Worm (Caenorhabditis elegans) whole organism, L1 larva: ENCODE results near the gene F58H7.5.

Source experiments
- C04F5.9 ChIP-seq: sonication (generic microtip); optimal IDR thresholded peaks from 2 replicates; lab custom pipeline; 2016; ENCODE audit warnings: missing genetic modification characterization, missing compliant biosample characterization
- C16A3.4 ChIP-seq: fragments of 150-350 bp; optimal IDR thresholded peaks from 2 replicates; lab custom pipeline; 2014; ENCODE audit warnings: missing biosample characterization, missing genetic modification characterization
- C34B4.2 ChIP-seq: sonication (generic microtip); optimal IDR thresholded peaks from 2 replicates; lab custom pipeline; 2017; ENCODE audit warnings: mild to moderate bottlenecking, missing genetic modification characterization, missing compliant biosample characterization
- Y116A8C.19 ChIP-seq: sonication (generic microtip); optimal IDR thresholded peaks from 2 replicates; lab custom pipeline; 2016; ENCODE audit warnings: missing compliant biosample characterization, missing genetic modification characterization, borderline replicate concordance
- aha-1 ChIP-seq: fragments of 150-350 bp; optimal IDR thresholded peaks from 2 replicates; lab custom pipeline; 2014; ENCODE audit warnings: missing biosample characterization, missing genetic modification characterization
- aly-2 ChIP-seq: fragments of 150-350 bp; optimal IDR thresholded peaks from 2 replicates; lab custom pipeline; 2014; ENCODE audit warnings: missing biosample characterization, missing genetic modification characterization
- ama-1 ChIP-seq: fragments of 150-350 bp; optimal IDR thresholded peaks from 2 replicates; lab custom pipeline; 2014
- ceh-63 ChIP-seq: fragments of 200-800 bp; sonication (Bioruptor generic); optimal IDR thresholded peaks from 2 replicates; lab custom pipeline; 2018; ENCODE audit warnings: mild to moderate bottlenecking, missing genetic modification characterization, missing compliant biosample characterization
- ceh-8 ChIP-seq: fragments of 200-800 bp; sonication (Bioruptor generic); optimal IDR thresholded peaks from 2 replicates; lab custom pipeline; 2018; ENCODE audit warnings: mild to moderate bottlenecking, missing genetic modification characterization, moderate library complexity, missing compliant biosample characterization
- ceh-82 ChIP-seq, 3 experiments: fragments of 150-350 bp in 1 of 3; sonication (generic microtip) in 2 of 3; optimal IDR thresholded peaks; 2 replicates each; lab custom pipeline; 2014 to 2017; ENCODE audit warnings: missing biosample characterization in 3 of 3, missing genetic modification characterization in 3 of 3
- ces-1 ChIP-seq: fragments of 150-350 bp; optimal IDR thresholded peaks from 2 replicates; lab custom pipeline; 2014; ENCODE audit warnings: missing biosample characterization, missing genetic modification reagents, missing genetic modification characterization
- efl-1 ChIP-seq, 4 experiments: fragments of 150-350 bp; optimal IDR thresholded peaks in 3 of 4; peaks in 1 of 4; 1 replicate in 1 of 4; 2 replicates in 3 of 4; lab custom pipeline; 2014; ENCODE audit warnings: missing biosample characterization in 2 of 4, missing genetic modification characterization in 2 of 4, missing genetic modification reagents in 2 of 4
- efl-3 ChIP-seq: fragments of 200-800 bp; sonication (Bioruptor generic); optimal IDR thresholded peaks from 2 replicates; lab custom pipeline; 2018; ENCODE audit warnings: mild to moderate bottlenecking, missing genetic modification characterization, missing compliant biosample characterization
- egl-27 ChIP-seq, 2 experiments: fragments of 150-350 bp in 1 of 2; sonication (generic microtip); optimal IDR thresholded peaks; 3 replicates each; lab custom pipeline; 2017 to 2018; ENCODE audit warnings: missing biosample characterization in 2 of 2, missing genetic modification characterization in 2 of 2, missing genetic modification reagents in 2 of 2
- elt-3 ChIP-seq, 6 experiments: fragments of 150-350 bp in 1 of 6; sonication (generic microtip); optimal IDR thresholded peaks; 2 replicates each; lab custom pipeline; 2017 to 2018; ENCODE audit warnings: missing biosample characterization in 6 of 6, missing genetic modification characterization in 6 of 6, inconsistent platforms in 1 of 6
- fkh-10 ChIP-seq: sonication (generic microtip); optimal IDR thresholded peaks from 2 replicates; lab custom pipeline; 2017; ENCODE audit warnings: missing biosample characterization, missing genetic modification reagents, missing genetic modification characterization
- fkh-4 ChIP-seq: sonication (generic microtip); optimal IDR thresholded peaks from 2 replicates; lab custom pipeline; 2016; ENCODE audit warnings: missing compliant biosample characterization, missing genetic modification characterization, borderline replicate concordance
- fkh-8 ChIP-seq: sonication (generic microtip); optimal IDR thresholded peaks from 2 replicates; lab custom pipeline; 2016; ENCODE audit warnings: mild to moderate bottlenecking, missing genetic modification characterization, missing compliant biosample characterization
- fos-1 ChIP-seq: fragments of 150-350 bp; optimal IDR thresholded peaks from 2 replicates; lab custom pipeline; 2014; ENCODE audit warnings: missing biosample characterization, missing genetic modification characterization
- hlh-17 ChIP-seq: fragments of 200-800 bp; sonication (Bioruptor generic); optimal IDR thresholded peaks from 2 replicates; lab custom pipeline; 2018; ENCODE audit warnings: missing genetic modification characterization, mild to moderate bottlenecking, missing compliant biosample characterization, moderate library complexity, borderline replicate concordance
- hlh-4 ChIP-seq: sonication (generic microtip); optimal IDR thresholded peaks from 2 replicates; lab custom pipeline; 2016; ENCODE audit warnings: mild to moderate bottlenecking, missing genetic modification characterization, missing compliant biosample characterization
- hpl-2 ChIP-seq: fragments of 150-350 bp; optimal IDR thresholded peaks from 2 replicates; lab custom pipeline; 2014; ENCODE audit warnings: missing biosample characterization, missing genetic modification reagents, missing genetic modification characterization
- irx-1 ChIP-seq: sonication (generic microtip); optimal IDR thresholded peaks from 2 replicates; lab custom pipeline; 2016; ENCODE audit warnings: missing genetic modification characterization, missing compliant biosample characterization
- lin-15B ChIP-seq: fragments of 150-350 bp; sonication (generic microtip); optimal IDR thresholded peaks from 3 replicates; lab custom pipeline; 2014; ENCODE audit warnings: missing biosample characterization, missing genetic modification characterization
- lin-39 ChIP-seq: fragments of 150-350 bp; optimal IDR thresholded peaks from 2 replicates; lab custom pipeline; 2014; ENCODE audit warnings: missing biosample characterization, missing genetic modification reagents, missing genetic modification characterization
- mef-2 ChIP-seq: fragments of 150-350 bp; optimal IDR thresholded peaks from 2 replicates; lab custom pipeline; 2014; ENCODE audit warnings: missing biosample characterization, missing genetic modification characterization
- mep-1 ChIP-seq: fragments of 150-350 bp; optimal IDR thresholded peaks from 2 replicates; lab custom pipeline; 2014; ENCODE audit warnings: missing biosample characterization, missing genetic modification characterization
- nhr-11 ChIP-seq: fragments of 150-350 bp; optimal IDR thresholded peaks from 2 replicates; lab custom pipeline; 2014; ENCODE audit warnings: missing biosample characterization, missing genetic modification characterization
- nhr-12 ChIP-seq: sonication (generic microtip); optimal IDR thresholded peaks from 2 replicates; lab custom pipeline; 2017; ENCODE audit warnings: missing biosample characterization, missing genetic modification characterization
- nhr-19 ChIP-seq: fragments of 200-800 bp; sonication (Bioruptor generic); conservative IDR thresholded peaks from 2 replicates; pipeline ENCODE4 v1.3.6; 2022; ENCODE audit warnings: missing genetic modification characterization, missing compliant biosample characterization
- nhr-237 ChIP-seq: fragments of 150-350 bp; optimal IDR thresholded peaks from 2 replicates; lab custom pipeline; 2014; ENCODE audit warnings: missing biosample characterization, missing genetic modification characterization
- nhr-28 ChIP-seq: fragments of 150-350 bp; optimal IDR thresholded peaks from 2 replicates; lab custom pipeline; 2014; ENCODE audit warnings: missing biosample characterization, missing genetic modification characterization
- nhr-47 ChIP-seq: sonication (generic microtip); optimal IDR thresholded peaks from 2 replicates; lab custom pipeline; 2016; ENCODE audit warnings: mild to moderate bottlenecking, missing genetic modification characterization, moderate library complexity, missing compliant biosample characterization
- nhr-71 ChIP-seq: sonication (generic microtip); optimal IDR thresholded peaks from 2 replicates; lab custom pipeline; 2016; ENCODE audit warnings: mild to moderate bottlenecking, missing genetic modification characterization, moderate library complexity, missing compliant biosample characterization
- nhr-76 ChIP-seq: sonication (generic microtip); optimal IDR thresholded peaks from 2 replicates; lab custom pipeline; 2017; ENCODE audit warnings: missing biosample characterization, missing genetic modification characterization
- nhr-84 ChIP-seq: sonication (generic microtip); optimal IDR thresholded peaks from 2 replicates; lab custom pipeline; 2017; ENCODE audit warnings: missing biosample characterization, missing genetic modification characterization
- nhr-85 ChIP-seq: sonication (generic microtip); peaks from one replicate; lab custom pipeline; 2016; ENCODE audit warnings: missing genetic modification characterization, inconsistent platforms, missing compliant biosample characterization
- nhr-90 ChIP-seq: sonication (generic microtip); optimal IDR thresholded peaks from 2 replicates; lab custom pipeline; 2016; ENCODE audit warnings: mild to moderate bottlenecking, missing genetic modification characterization, missing compliant biosample characterization; ENCODE audit not compliant: poor library complexity
- pag-3 ChIP-seq: sonication (generic microtip); optimal IDR thresholded peaks from 2 replicates; lab custom pipeline; 2017; ENCODE audit warnings: missing genetic modification characterization, mild to moderate bottlenecking, missing compliant biosample characterization, antibody characterized with exemption, borderline replicate concordance; ENCODE audit not compliant: insufficient read depth
- pax-3 ChIP-seq: fragments of 200-800 bp; sonication (Bioruptor generic); optimal IDR thresholded peaks from 2 replicates; lab custom pipeline; 2018; ENCODE audit warnings: mild to moderate bottlenecking, missing genetic modification characterization, moderate library complexity, missing compliant biosample characterization
- rnt-1 ChIP-seq: sonication (generic microtip); optimal IDR thresholded peaks from 2 replicates; lab custom pipeline; 2016; ENCODE audit warnings: mild to moderate bottlenecking, missing genetic modification characterization, moderate library complexity, missing compliant biosample characterization
- snpc-4 ChIP-seq: fragments of 150-350 bp; optimal IDR thresholded peaks from 2 replicates; lab custom pipeline; 2014; ENCODE audit warnings: missing biosample characterization, missing genetic modification characterization
- sox-4 ChIP-seq: sonication (generic microtip); optimal IDR thresholded peaks from 2 replicates; lab custom pipeline; 2016; ENCODE audit warnings: missing genetic modification characterization, missing compliant biosample characterization
- sptf-1 ChIP-seq: fragments of 150-350 bp; optimal IDR thresholded peaks from 2 replicates; lab custom pipeline; 2014; ENCODE audit warnings: missing biosample characterization, missing genetic modification characterization
- swsn-7 ChIP-seq: sonication (generic microtip); optimal IDR thresholded peaks from 2 replicates; lab custom pipeline; 2016; ENCODE audit warnings: missing genetic modification characterization, missing compliant biosample characterization
- unc-130 ChIP-seq: fragments of 150-350 bp; optimal IDR thresholded peaks from 2 replicates; lab custom pipeline; 2017; ENCODE audit warnings: missing biosample characterization, missing genetic modification characterization, inconsistent platforms
- unc-30 ChIP-seq: sonication (generic microtip); optimal IDR thresholded peaks from 2 replicates; lab custom pipeline; 2017; ENCODE audit warnings: missing biosample characterization, missing genetic modification characterization
- unc-86 ChIP-seq: sonication (generic microtip); optimal IDR thresholded peaks from 2 replicates; lab custom pipeline; 2016; ENCODE audit warnings: missing genetic modification characterization, missing compliant biosample characterization
- unc-98 ChIP-seq: fragments of 200-800 bp; sonication (Bioruptor generic); IDR thresholded peaks from 2 replicates; pipeline ENCODE4 v1.3.6; 2022; ENCODE audit warnings: missing genetic modification characterization, missing compliant biosample characterization
- vab-15 ChIP-seq: sonication (generic microtip); optimal IDR thresholded peaks from 2 replicates; lab custom pipeline; 2017; ENCODE audit warnings: missing genotype, mild to moderate bottlenecking, missing genetic modification characterization, missing compliant biosample characterization
- zag-1 ChIP-seq: fragments of 150-350 bp; optimal IDR thresholded peaks from 2 replicates; lab custom pipeline; 2014; ENCODE audit warnings: missing biosample characterization, missing genetic modification characterization
- zip-4 ChIP-seq: fragments of 200-800 bp; sonication (Bioruptor generic); optimal IDR thresholded peaks from 2 replicates; lab custom pipeline; 2018; ENCODE audit warnings: mild to moderate bottlenecking, missing genetic modification characterization, moderate library complexity, missing compliant biosample characterization
- ztf-4 ChIP-seq: fragments of 150-350 bp; optimal IDR thresholded peaks from 2 replicates; lab custom pipeline; 2014; ENCODE audit warnings: missing biosample characterization, missing genetic modification characterization

The F58H7.5 gene

DNA sequence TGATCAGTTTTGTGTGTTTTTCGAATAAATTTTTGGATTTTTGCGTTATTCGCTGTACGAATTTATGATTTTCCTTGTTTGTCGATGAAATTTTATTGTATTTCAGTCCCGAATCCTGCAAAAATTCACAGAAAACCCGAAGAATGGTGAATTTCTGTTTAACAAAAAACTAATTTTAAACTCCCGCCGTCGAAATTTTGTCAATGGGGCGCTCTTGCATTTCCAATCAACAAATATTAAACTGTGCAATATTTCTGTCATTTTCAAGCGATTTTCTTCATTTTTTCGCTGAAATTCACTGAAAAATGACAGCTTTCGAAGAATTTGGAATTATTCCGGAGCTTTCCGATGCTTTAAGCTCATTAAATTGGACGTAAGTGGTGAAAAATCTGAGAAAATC is 45.1 kb upstream of the F58H7.5 start, which contains the start of gene Y55F3BR.1 (continued):
- TF ChIP-seq unc-98 (GFP tag; lab: Robert Waterston, UW): no peak
- no peak for TF ChIP-seq unc-30 (tag; lab: Kevin White, UChicago)
- peak; percentile 77 for TF ChIP-seq lin-15B (tag; lab: Kevin White, UChicago)
- no peak for TF ChIP-seq hlh-4
- TF ChIP-seq pax-3 (tag; lab: Kevin White, UChicago): peak; percentile 17
- no peak for TF ChIP-seq aha-1
- TF ChIP-seq elt-3 (tag; optimal IDR thresholded peaks at IDR 0.05; lab: Kevin White, UChicago): peak in 1 of 6 experiments; percentile 22
- no peak for TF ChIP-seq ama-1 (lab: Kevin White, UChicago)
- TF ChIP-seq nhr-237 (tag; lab: Kevin White, UChicago): no peak
- TF ChIP-seq efl-1 (optimal IDR thresholded peaks at IDR 0.05; lab: Kevin White, UChicago): peak; percentile 98 to 99
- peak; percentile 97 to 100 for TF ChIP-seq efl-1 (GFP tag; optimal IDR thresholded peaks at IDR 0.05 in 1 of 2; lab: Kevin White, UChicago)
- TF ChIP-seq nhr-28 (tag; lab: Kevin White, UChicago): no peak
- TF ChIP-seq mef-2 (tag; lab: Kevin White, UChicago): no peak
- no peak for TF ChIP-seq Y116A8C.19
- TF ChIP-seq C16A3.4: peak; percentile 52
- peak; percentile 42 to 80 (median 49) for TF ChIP-seq ceh-82 (tag; optimal IDR thresholded peaks at IDR 0.05; lab: Kevin White, UChicago)
- TF ChIP-seq nhr-19 (GFP tag; lab: Robert Waterston, UW): peak; percentile 67
- peak; percentile 75 for TF ChIP-seq mep-1 (tag; lab: Kevin White, UChicago)
- TF ChIP-seq ces-1: no peak
- TF ChIP-seq swsn-7: peak; percentile 53
- no peak for TF ChIP-seq vab-15
- no peak for TF ChIP-seq efl-3
- no peak for TF ChIP-seq C34B4.2 (tag; lab: Kevin White, UChicago)
- peak; percentile 76 for TF ChIP-seq nhr-47 (tag; lab: Kevin White, UChicago)
- no peak for TF ChIP-seq ztf-4 (tag; lab: Kevin White, UChicago)
- TF ChIP-seq nhr-11 (tag; lab: Kevin White, UChicago): no peak
- no peak for TF ChIP-seq zip-4 (GFP tag; lab: Kevin White, UChicago)
- peak; percentile 79 for TF ChIP-seq rnt-1 (tag; lab: Kevin White, UChicago)
- TF ChIP-seq pag-3 (tag; lab: Kevin White, UChicago): no peak
- no peak for TF ChIP-seq nhr-76 (tag; lab: Kevin White, UChicago)
- TF ChIP-seq snpc-4 (tag; lab: Kevin White, UChicago): peak; percentile 77
- TF ChIP-seq nhr-84 (tag; lab: Kevin White, UChicago): no peak
- TF ChIP-seq unc-130 (tag; lab: Kevin White, UChicago): no peak
- TF ChIP-seq fkh-10 (GFP tag; lab: Kevin White, UChicago): no peak
- peak; percentile 22 for TF ChIP-seq fkh-4 (tag; lab: Kevin White, UChicago)
- peak; percentile 54 for TF ChIP-seq nhr-90 (tag; lab: Kevin White, UChicago)
- TF ChIP-seq sox-4 (tag; lab: Kevin White, UChicago): no peak
- peak; percentile 75 for TF ChIP-seq nhr-85 (tag; lab: Kevin White, UChicago)
- peak; percentile 55 for TF ChIP-seq C04F5.9
- no peak for TF ChIP-seq egl-27 (tag; optimal IDR thresholded peaks at IDR 0.05; lab: Kevin White, UChicago)
- no peak for TF ChIP-seq hlh-17
- no peak for TF ChIP-seq ceh-63 (GFP tag; lab: Kevin White, UChicago)
- TF ChIP-seq ceh-8 (GFP tag; lab: Kevin White, UChicago): no peak
- peak; percentile 43 for TF ChIP-seq fkh-8 (tag; lab: Kevin White, UChicago)
- peak; percentile 80 for TF ChIP-seq nhr-71 (tag; lab: Kevin White, UChicago)
- peak; percentile 51 for TF ChIP-seq lin-39 (tag; lab: Kevin White, UChicago)
- TF ChIP-seq aly-2: peak; percentile 35
- no peak for TF ChIP-seq nhr-12 (tag; lab: Kevin White, UChicago)
- TF ChIP-seq unc-86 (tag; lab: Kevin White, UChicago): no peak
- no peak for TF ChIP-seq zag-1 (tag; lab: Kevin White, UChicago)
- TF ChIP-seq fos-1: peak; percentile 63
- TF ChIP-seq hpl-2 (GFP tag; lab: Kevin White, UChicago): no peak
- no peak for TF ChIP-seq sptf-1
- TF ChIP-seq irx-1 (tag; lab: Kevin White, UChicago): peak; percentile 38
